Worm (Caenorhabditis elegans): ENCODE measurements around the gene plr-1.
A peak's percentile ranks its signal among the peaks of the same experiment; 100 is the strongest.

The plr-1 gene

ce11 chrIII:11456577-11456976 lies at the start of gene plr-1:
Gene plr-1 (plus strand): TSS chrIII:11456877.
- TF ChIP-seq hnd-1 (tag; optimal IDR thresholded peaks at IDR 0.05), result no peak
- no peak for TF ChIP-seq tbx-37 (GFP tag; conservative IDR thresholded peaks at IDR 0.05)
- TF ChIP-seq aly-1 (tag; optimal IDR thresholded peaks at IDR 0.05), result no peak
- TF ChIP-seq ceh-13 (GFP tag; optimal IDR thresholded peaks at IDR 0.05), result no peak
- TF ChIP-seq flt-1 (GFP tag; IDR thresholded peaks at IDR 0.05), result no peak
- TF ChIP-seq sea-1 (GFP tag; conservative IDR thresholded peaks at IDR 0.05), result no peak
- no peak for TF ChIP-seq ets-7 (tag; optimal IDR thresholded peaks at IDR 0.05)
- no peak for TF ChIP-seq scrt-1 (GFP tag; IDR thresholded peaks at IDR 0.05)
- TF ChIP-seq F13C5.2 (tag; optimal IDR thresholded peaks at IDR 0.05), result no peak
- TF ChIP-seq tbx-11 (GFP tag; IDR thresholded peaks at IDR 0.05), result no peak
- TF ChIP-seq B0310.2 (tag; optimal IDR thresholded peaks at IDR 0.05), result no peak
- TF ChIP-seq hmg-4 (GFP tag; optimal IDR thresholded peaks at IDR 0.05), result no peak
- TF ChIP-seq pes-1 (GFP tag; IDR thresholded peaks at IDR 0.05), result no peak
- no peak for TF ChIP-seq tra-4 (tag; optimal IDR thresholded peaks at IDR 0.05)
- TF ChIP-seq ama-1 (optimal IDR thresholded peaks at IDR 0.05), result no peak
- TF ChIP-seq ceh-36 (tag; optimal IDR thresholded peaks at IDR 0.05), result no peak
- TF ChIP-seq hmbx-1 (tag; optimal IDR thresholded peaks at IDR 0.05), result no peak

- TF ChIP-seq ceh-13 (GFP tag; optimal IDR thresholded peaks at IDR 0.05) (no peak), F13C5.2 (tag; optimal IDR thresholded peaks at IDR 0.05) (no peak), ets-7 (tag; optimal IDR thresholded peaks at IDR 0.05) (no peak), ama-1 (optimal IDR thresholded peaks at IDR 0.05) (no peak), ceh-36 (tag; optimal IDR thresholded peaks at IDR 0.05) (no peak), tbx-11 (GFP tag; IDR thresholded peaks at IDR 0.05) (no peak), hnd-1 (tag; optimal IDR thresholded peaks at IDR 0.05) (no peak), flt-1 (GFP tag; IDR thresholded peaks at IDR 0.05) (no peak), hmg-4 (GFP tag; optimal IDR thresholded peaks at IDR 0.05) (no peak), B0310.2 (tag; optimal IDR thresholded peaks at IDR 0.05) (no peak), sea-1 (GFP tag; conservative IDR thresholded peaks at IDR 0.05) (no peak), hmbx-1 (tag; optimal IDR thresholded peaks at IDR 0.05) (no peak), tbx-37 (GFP tag; conservative IDR thresholded peaks at IDR 0.05) (no peak), scrt-1 (GFP tag; IDR thresholded peaks at IDR 0.05) (no peak), aly-1 (tag; optimal IDR thresholded peaks at IDR 0.05) (no peak), tra-4 (tag; optimal IDR thresholded peaks at IDR 0.05) (no peak)
Observed at ce11 chrIII:11410378-11410777, 46.3 kb upstream of the plr-1 start, which contains the start of gene twk-31. Gene twk-31 (plus strand): TSS chrIII:11410678.

- TF ChIP-seq ceh-13 (GFP tag; optimal IDR thresholded peaks at IDR 0.05), result no peak
- TF ChIP-seq ceh-36 (tag; optimal IDR thresholded peaks at IDR 0.05), result peak; percentile 80
Observed at ce11 chrIII:11419551-11419950, 37.1 kb upstream of the plr-1 start.

ce11 chrIII:11424815-11425214 lies 31.9 kb upstream of the plr-1 start:
- peak; percentile 89 for TF ChIP-seq ceh-36 (tag; optimal IDR thresholded peaks at IDR 0.05)
- no peak for TF ChIP-seq pes-1 (GFP tag; IDR thresholded peaks at IDR 0.05)

- TF ChIP-seq hmg-4 (GFP tag; optimal IDR thresholded peaks at IDR 0.05) (no peak), tbx-37 (GFP tag; conservative IDR thresholded peaks at IDR 0.05) (no peak), scrt-1 (GFP tag; IDR thresholded peaks at IDR 0.05) (no peak), tbx-11 (GFP tag; IDR thresholded peaks at IDR 0.05) (no peak), ceh-36 (tag; optimal IDR thresholded peaks at IDR 0.05) (no peak), ets-7 (tag; optimal IDR thresholded peaks at IDR 0.05) (no peak), sea-1 (GFP tag; conservative IDR thresholded peaks at IDR 0.05) (no peak), ceh-13 (GFP tag; optimal IDR thresholded peaks at IDR 0.05) (no peak), ama-1 (optimal IDR thresholded peaks at IDR 0.05) (no peak), tra-4 (tag; optimal IDR thresholded peaks at IDR 0.05) (no peak), hmbx-1 (tag; optimal IDR thresholded peaks at IDR 0.05) (no peak), hnd-1 (tag; optimal IDR thresholded peaks at IDR 0.05) (no peak), aly-1 (tag; optimal IDR thresholded peaks at IDR 0.05) (no peak), flt-1 (GFP tag; IDR thresholded peaks at IDR 0.05) (no peak), pes-1 (GFP tag; IDR thresholded peaks at IDR 0.05) (no peak), F13C5.2 (tag; optimal IDR thresholded peaks at IDR 0.05) (no peak), B0310.2 (tag; optimal IDR thresholded peaks at IDR 0.05) (no peak)
Observed at ce11 chrIII:11426906-11427305, 29.8 kb upstream of the plr-1 start, which contains the start of gene idpc-1. Gene idpc-1 (plus strand): TSS chrIII:11427206.

- TF ChIP-seq aly-1 (tag; optimal IDR thresholded peaks at IDR 0.05) (peak; percentile 38), ets-7 (tag; optimal IDR thresholded peaks at IDR 0.05) (no peak)
Observed at ce11 chrIII:11427548-11428152, 29.0 kb upstream of the plr-1 start.

- peak; percentile 28; the same call in 1 of the 2 replicates for TF ChIP-seq pes-1 (GFP tag; IDR thresholded peaks at IDR 0.05)
Observed at ce11 chrIII:11434864-11435263, 21.8 kb upstream of the plr-1 start.

ce11 chrIII:11442556-11442955 lies 14.1 kb upstream of the plr-1 start, which contains the start of gene sbp-1:
Gene sbp-1 (minus strand): TSS chrIII:11442566.
- no peak for TF ChIP-seq aly-1 (tag; optimal IDR thresholded peaks at IDR 0.05)
- no peak for TF ChIP-seq scrt-1 (GFP tag; IDR thresholded peaks at IDR 0.05)
- TF ChIP-seq sea-1 (GFP tag; conservative IDR thresholded peaks at IDR 0.05), result no peak
- no peak for TF ChIP-seq pes-1 (GFP tag; IDR thresholded peaks at IDR 0.05)
- no peak for TF ChIP-seq ceh-13 (GFP tag; optimal IDR thresholded peaks at IDR 0.05)
- TF ChIP-seq tbx-37 (GFP tag; conservative IDR thresholded peaks at IDR 0.05), result no peak

Data from whole organism, early embryonic.